Fruit fly (Drosophila melanogaster): ENCODE measurements around the gene vig2.

vig2 gene

DNA sequence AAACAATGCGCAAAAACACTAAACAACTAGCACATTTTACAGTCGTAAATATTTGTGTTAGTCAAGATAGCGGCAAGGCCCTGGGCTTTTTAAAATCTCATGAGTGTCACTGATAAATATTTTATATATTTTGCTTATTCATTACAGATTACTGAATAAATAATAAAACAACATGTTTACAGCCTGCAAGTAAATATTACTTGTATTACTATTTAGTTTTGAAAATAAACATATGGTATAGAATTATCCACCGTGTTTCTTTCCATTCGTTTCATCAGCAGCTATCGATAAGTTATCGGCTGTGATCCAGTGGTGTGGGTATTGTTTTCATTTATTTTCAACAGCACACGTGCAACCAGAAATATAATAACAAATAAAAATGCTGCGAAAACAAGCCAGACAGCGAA, 48.6 kb upstream of the vig2 start, which contains the start of the genes shams and CG11920 (continued):
- TF ChIP-seq CG12219 (GFP tag; optimal IDR thresholded peaks at IDR 0.05): no peak
- peak; percentile 47 for TF ChIP-seq pzg (GFP tag; optimal IDR thresholded peaks at IDR 0.05)
- no peak for TF ChIP-seq HLH54F (GFP tag; optimal IDR thresholded peaks at IDR 0.05)
- TF ChIP-seq kah (GFP tag; optimal IDR thresholded peaks at IDR 0.05): no peak
- TF ChIP-seq Doc2 (GFP tag; IDR thresholded peaks at IDR 0.05): no peak
- no peak for TF ChIP-seq tin (GFP tag; optimal IDR thresholded peaks at IDR 0.05)
- TF ChIP-seq slou (GFP tag; optimal IDR thresholded peaks at IDR 0.05): no peak
- TF ChIP-seq CG15601 (tag; optimal IDR thresholded peaks at IDR 0.05): peak; percentile 42
- TF ChIP-seq CG8478 (optimal IDR thresholded peaks at IDR 0.05): no peak
- no peak for TF ChIP-seq nom (GFP tag; optimal IDR thresholded peaks at IDR 0.05)
- no peak for TF ChIP-seq CkIIα-i1 (GFP tag; IDR thresholded peaks at IDR 0.05)
- TF ChIP-seq CG14014 (GFP tag; IDR thresholded peaks at IDR 0.05): no peak
- no peak for TF ChIP-seq Lim3 (GFP tag; IDR thresholded peaks at IDR 0.05)
- TF ChIP-seq onecut (GFP tag; IDR thresholded peaks at IDR 0.05): no peak
- TF ChIP-seq HmgD (GFP tag; optimal IDR thresholded peaks at IDR 0.05): no peak
- TF ChIP-seq pnt (GFP tag; optimal IDR thresholded peaks at IDR 0.05): no peak
- TF ChIP-seq Stat92E (GFP tag; optimal IDR thresholded peaks at IDR 0.05): peak in 1 of 3 experiments; percentile 9
- TF ChIP-seq cad (GFP tag; optimal IDR thresholded peaks at IDR 0.05): no peak
- TF ChIP-seq nerfin-2 (GFP tag; IDR thresholded peaks at IDR 0.05; ENCODE audit: partially characterized antibody): no peak
- peak; percentile 63 for TF ChIP-seq CG14710 (tag; optimal IDR thresholded peaks at IDR 0.05)
- peak; percentile 77 for TF ChIP-seq wek (GFP tag; optimal IDR thresholded peaks at IDR 0.05)
- no peak for TF ChIP-seq Jarid2 (GFP tag; optimal IDR thresholded peaks at IDR 0.05)
- TF ChIP-seq Atf3 (GFP tag; optimal IDR thresholded peaks at IDR 0.05): no peak
- TF ChIP-seq gfzf (GFP tag; optimal IDR thresholded peaks at IDR 0.05): no peak
- TF ChIP-seq Xbp1 (GFP tag; optimal IDR thresholded peaks at IDR 0.05): no peak
- TF ChIP-seq CG4707 (GFP tag; optimal IDR thresholded peaks at IDR 0.05): no peak
- TF ChIP-seq CG12769 (tag; optimal IDR thresholded peaks at IDR 0.05): no peak
- peak; percentile 9 for TF ChIP-seq Ets97D (GFP tag; optimal IDR thresholded peaks at IDR 0.05)
- TF ChIP-seq CG6689 (GFP tag; IDR thresholded peaks at IDR 0.05): no peak
- TF ChIP-seq her (GFP tag; optimal IDR thresholded peaks at IDR 0.05): no peak
- no peak for TF ChIP-seq CG4404 (GFP tag; IDR thresholded peaks at IDR 0.05)
- TF ChIP-seq CG8944 (GFP tag; optimal IDR thresholded peaks at IDR 0.05): no peak
- TF ChIP-seq CG7963 (GFP tag; IDR thresholded peaks at IDR 0.05; ENCODE audit: partially characterized antibody): peak; percentile 39; the same call in 1 of the 3 replicates
- TF ChIP-seq CG4328 (GFP tag; optimal IDR thresholded peaks at IDR 0.05): no peak
- TF ChIP-seq CG10267 (tag; optimal IDR thresholded peaks at IDR 0.05): peak; percentile 47
- TF ChIP-seq hth (optimal IDR thresholded peaks at IDR 0.05): no peak
- peak; percentile 59 for TF ChIP-seq row (GFP tag; IDR thresholded peaks at IDR 0.05)
- no peak for TF ChIP-seq CG13624 (GFP tag; optimal IDR thresholded peaks at IDR 0.05)
- no peak for TF ChIP-seq CG15269 (tag; optimal IDR thresholded peaks at IDR 0.05)
- no peak for TF ChIP-seq CG31388 (GFP tag; optimal IDR thresholded peaks at IDR 0.05)
- no peak for TF ChIP-seq CG4854 (GFP tag; optimal IDR thresholded peaks at IDR 0.05)
- TF ChIP-seq so (GFP tag; IDR thresholded peaks at IDR 0.05): no peak
- TF ChIP-seq trem (tag; optimal IDR thresholded peaks at IDR 0.05): peak; percentile 84
- no peak for TF ChIP-seq pita (GFP tag; optimal IDR thresholded peaks at IDR 0.05)
- TF ChIP-seq lilli (GFP tag; optimal IDR thresholded peaks at IDR 0.05): peak; percentile 29
- no peak for TF ChIP-seq CG32532 (GFP tag; IDR thresholded peaks at IDR 0.05)
- no peak for TF ChIP-seq CG11398 (GFP tag; optimal IDR thresholded peaks at IDR 0.05)
- TF ChIP-seq yki (optimal IDR thresholded peaks at IDR 0.05): no peak
- TF ChIP-seq CG12659 (GFP tag; optimal IDR thresholded peaks at IDR 0.05): peak; percentile 54
- peak; percentile 45 for TF ChIP-seq twi (tag; optimal IDR thresholded peaks at IDR 0.05)
- peak; percentile 66 for TF ChIP-seq CG12391 (tag; optimal IDR thresholded peaks at IDR 0.05)
- no peak for TF ChIP-seq Antp (GFP tag; optimal IDR thresholded peaks at IDR 0.05)
- TF ChIP-seq CG1602 (GFP tag; optimal IDR thresholded peaks at IDR 0.05): no peak
